Worm (Caenorhabditis elegans): Measurements from ENCODE around the gene ugt-67.

The ugt-67 gene

DNA sequence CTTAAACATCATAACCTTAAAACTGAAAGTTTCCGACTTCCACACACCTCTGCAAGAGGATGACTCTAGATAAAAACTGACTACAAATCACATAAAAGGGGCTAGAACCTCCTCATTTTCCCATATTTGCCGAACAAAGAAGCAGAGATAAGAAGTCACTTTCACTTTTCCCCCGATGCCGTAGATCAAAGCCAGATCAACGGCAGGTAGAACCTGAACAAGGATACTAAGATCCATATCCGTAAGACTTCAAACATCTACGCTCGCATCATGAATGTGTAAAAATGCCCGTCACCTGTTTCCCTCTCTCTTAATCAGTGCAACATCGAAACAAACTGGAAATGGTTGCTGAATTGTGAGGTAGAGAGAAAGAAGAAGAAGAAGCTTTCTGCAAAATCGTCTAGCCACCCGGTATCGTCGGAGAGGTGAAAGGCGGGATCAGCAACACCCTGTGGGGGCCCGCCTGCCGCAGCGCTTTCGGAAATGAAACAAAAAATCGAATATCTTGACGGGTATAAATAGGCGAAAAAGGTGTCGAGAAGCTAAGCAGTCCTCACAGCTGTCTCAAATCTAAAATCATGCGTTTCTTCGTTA lies 17.6 kb downstream of the ugt-67 start, which contains the start of gene C02E7.6:
C02E7.6 (plus strand) TSS at position 544 of the 594 bp plus-strand sequence.
- no peak for TF ChIP-seq cog-1 (tag; optimal IDR thresholded peaks at IDR 0.05)
- no peak for TF ChIP-seq med-1 (GFP tag; optimal IDR thresholded peaks at IDR 0.05; ENCODE audit: insufficient read depth)
- no peak; the same call in 1 of the 2 replicates for TF ChIP-seq klf-2 (GFP tag; conservative IDR thresholded peaks at IDR 0.05)
- no peak for TF ChIP-seq tab-1 (GFP tag; IDR thresholded peaks at IDR 0.05)
- no peak for TF ChIP-seq ref-1 (GFP tag; conservative IDR thresholded peaks at IDR 0.05)
- TF ChIP-seq flt-1 (GFP tag; IDR thresholded peaks at IDR 0.05) = no peak
- no peak for TF ChIP-seq ztf-23 (GFP tag; IDR thresholded peaks at IDR 0.05)
- TF ChIP-seq T22C8.4 (GFP tag; IDR thresholded peaks at IDR 0.05) = no peak
- no peak for TF ChIP-seq ztf-29 (GFP tag; IDR thresholded peaks at IDR 0.05)

DNA sequence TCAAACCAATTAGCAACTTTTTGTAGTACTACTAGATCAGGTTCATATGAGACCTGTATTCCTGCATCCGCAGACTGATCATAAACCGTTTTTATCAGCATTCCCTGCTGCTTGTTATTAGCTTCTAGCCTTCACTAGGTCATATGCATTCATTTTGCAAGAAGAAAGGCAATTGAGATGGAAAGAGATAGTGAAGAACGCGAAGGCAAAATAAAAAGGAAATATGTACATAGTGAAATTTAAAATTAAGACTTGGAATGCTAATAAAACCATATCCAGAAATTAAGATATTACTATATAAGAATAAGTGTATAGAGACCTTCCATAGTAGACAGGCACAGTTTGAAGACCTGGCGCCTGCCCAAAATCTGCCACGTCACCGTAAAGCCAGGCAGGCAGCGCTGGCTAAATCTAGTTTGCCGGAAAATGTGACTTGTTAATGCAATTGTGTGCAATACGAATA lies 19.5 kb downstream of the ugt-67 start, which contains the start of the genes C02E7.8 and srh-23:
C02E7.8 (minus strand) TSS at position 101 of the 463 bp plus-strand sequence.
srh-23 (plus strand) TSS at position 413 of the 463 bp plus-strand sequence.
- TF ChIP-seq cog-1 (tag; optimal IDR thresholded peaks at IDR 0.05) = no peak
- no peak for TF ChIP-seq ztf-29 (GFP tag; IDR thresholded peaks at IDR 0.05)
- no peak for TF ChIP-seq med-1 (GFP tag; optimal IDR thresholded peaks at IDR 0.05; ENCODE audit: insufficient read depth)
- TF ChIP-seq ztf-23 (GFP tag; IDR thresholded peaks at IDR 0.05) = no peak
- TF ChIP-seq ref-1 (GFP tag; conservative IDR thresholded peaks at IDR 0.05) = no peak
- no peak for TF ChIP-seq flt-1 (GFP tag; IDR thresholded peaks at IDR 0.05)
- TF ChIP-seq tab-1 (GFP tag; IDR thresholded peaks at IDR 0.05) = no peak
- no peak for TF ChIP-seq klf-2 (GFP tag; conservative IDR thresholded peaks at IDR 0.05)
- no peak for TF ChIP-seq T22C8.4 (GFP tag; IDR thresholded peaks at IDR 0.05)

DNA sequence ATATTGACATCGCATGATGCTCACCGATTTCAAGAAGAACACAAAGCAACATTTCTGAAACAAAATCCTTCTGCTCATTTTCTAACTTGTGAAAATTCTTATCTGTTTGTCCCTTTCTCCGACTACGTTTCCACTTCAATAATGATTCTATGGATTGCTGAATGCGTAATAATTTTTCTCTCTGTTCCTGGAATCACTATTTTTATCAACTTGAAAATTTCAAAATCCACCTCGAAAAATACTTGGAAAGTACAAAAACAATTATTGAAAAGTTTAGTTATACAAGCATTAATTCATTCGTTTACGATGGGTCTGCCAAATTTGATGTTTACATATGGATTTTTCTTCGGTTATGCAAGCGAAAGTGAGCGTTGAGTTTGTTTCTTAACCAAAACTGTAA lies 20.9 kb downstream of the ugt-67 start, which contains the start of gene srh-22:
srh-22 (plus strand) TSS at position 301 of the 400 bp plus-strand sequence.
- TF ChIP-seq med-1 (GFP tag; optimal IDR thresholded peaks at IDR 0.05; ENCODE audit: insufficient read depth) = no peak
- TF ChIP-seq ztf-29 (GFP tag; IDR thresholded peaks at IDR 0.05) = no peak
- TF ChIP-seq cog-1 (tag; optimal IDR thresholded peaks at IDR 0.05) = no peak
- no peak for TF ChIP-seq ref-1 (GFP tag; conservative IDR thresholded peaks at IDR 0.05)
- no peak for TF ChIP-seq T22C8.4 (GFP tag; IDR thresholded peaks at IDR 0.05)
- no peak for TF ChIP-seq ztf-23 (GFP tag; IDR thresholded peaks at IDR 0.05)
- no peak for TF ChIP-seq klf-2 (GFP tag; conservative IDR thresholded peaks at IDR 0.05)
- TF ChIP-seq flt-1 (GFP tag; IDR thresholded peaks at IDR 0.05) = no peak
- TF ChIP-seq tab-1 (GFP tag; IDR thresholded peaks at IDR 0.05) = no peak

DNA sequence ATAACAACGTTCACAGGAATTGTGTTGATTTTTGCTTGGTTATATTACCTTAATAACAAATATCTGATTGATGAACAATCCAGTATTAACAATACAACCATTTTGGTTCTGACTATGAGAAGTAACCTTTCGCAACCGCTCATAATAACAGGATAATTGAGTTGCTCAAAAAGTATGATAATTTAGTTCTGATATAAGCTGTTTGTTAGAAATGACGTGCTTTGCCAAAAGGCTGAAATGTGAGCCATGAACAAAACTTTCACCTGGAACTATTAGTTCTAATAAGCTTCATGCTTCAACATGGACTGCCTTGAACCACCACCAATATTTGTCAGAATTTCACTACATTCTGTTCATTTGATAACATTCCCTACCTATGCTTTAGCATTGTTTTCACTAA lies 23.4 kb downstream of the ugt-67 start, which contains the start of gene srh-20:
srh-20 (plus strand) TSS at position 301 of the 400 bp plus-strand sequence.
- TF ChIP-seq flt-1 (GFP tag; IDR thresholded peaks at IDR 0.05) (no peak), cog-1 (tag; optimal IDR thresholded peaks at IDR 0.05) (no peak), ref-1 (GFP tag; conservative IDR thresholded peaks at IDR 0.05) (no peak), med-1 (GFP tag; optimal IDR thresholded peaks at IDR 0.05; ENCODE audit: insufficient read depth) (no peak), tab-1 (GFP tag; IDR thresholded peaks at IDR 0.05) (no peak), ztf-23 (GFP tag; IDR thresholded peaks at IDR 0.05) (no peak), T22C8.4 (GFP tag; IDR thresholded peaks at IDR 0.05) (no peak), klf-2 (GFP tag; conservative IDR thresholded peaks at IDR 0.05) (no peak), ztf-29 (GFP tag; IDR thresholded peaks at IDR 0.05) (no peak)

DNA sequence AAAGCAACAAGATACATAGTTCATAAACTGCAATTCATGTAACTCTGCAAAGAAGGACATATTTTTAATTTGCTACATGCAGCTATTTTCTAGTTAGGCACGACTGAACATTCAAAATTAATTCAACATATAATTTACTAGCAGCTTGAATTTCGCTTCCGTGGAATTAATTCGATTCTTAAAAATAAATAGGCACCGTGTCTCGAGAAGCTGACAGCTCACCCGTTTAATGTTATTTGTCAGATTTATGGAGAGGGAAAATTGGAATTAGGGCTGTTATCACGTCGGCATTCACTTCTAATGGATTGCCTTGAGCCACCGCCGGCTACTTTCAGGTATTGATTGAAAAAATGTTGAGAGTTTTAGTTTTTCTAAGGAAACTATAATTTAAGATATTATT lies 25.2 kb downstream of the ugt-67 start, which contains the start of gene srh-21:
srh-21 (plus strand) TSS at position 301 of the 400 bp plus-strand sequence.
- TF ChIP-seq ref-1 (GFP tag; conservative IDR thresholded peaks at IDR 0.05) = no peak
- TF ChIP-seq ztf-23 (GFP tag; IDR thresholded peaks at IDR 0.05) = no peak
- TF ChIP-seq med-1 (GFP tag; optimal IDR thresholded peaks at IDR 0.05; ENCODE audit: insufficient read depth) = no peak
- no peak for TF ChIP-seq cog-1 (tag; optimal IDR thresholded peaks at IDR 0.05)
- TF ChIP-seq flt-1 (GFP tag; IDR thresholded peaks at IDR 0.05) = no peak
- no peak for TF ChIP-seq klf-2 (GFP tag; conservative IDR thresholded peaks at IDR 0.05)
- TF ChIP-seq tab-1 (GFP tag; IDR thresholded peaks at IDR 0.05) = no peak
- TF ChIP-seq T22C8.4 (GFP tag; IDR thresholded peaks at IDR 0.05) = no peak
- no peak for TF ChIP-seq ztf-29 (GFP tag; IDR thresholded peaks at IDR 0.05)

DNA sequence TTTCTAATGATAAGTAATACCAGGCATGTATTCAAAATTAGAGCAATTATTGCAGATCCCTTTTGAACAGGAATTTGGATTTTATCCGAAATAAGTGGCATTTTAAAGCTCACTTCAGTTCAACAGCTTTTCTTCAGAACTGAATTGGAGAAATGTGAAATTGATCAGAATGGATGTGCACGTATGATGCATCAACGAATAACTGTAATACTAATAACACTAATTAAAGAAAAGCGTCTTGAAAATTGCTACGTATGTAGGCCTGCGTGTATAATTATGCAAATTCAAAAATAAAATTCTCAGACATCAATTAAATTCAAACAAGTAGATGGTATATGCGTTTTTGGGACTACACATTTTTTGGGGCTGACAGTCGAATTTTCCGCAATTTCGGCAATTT lies 28.7 kb downstream of the ugt-67 start, which contains the start of gene str-205:
str-205 (minus strand) TSS at position 101 of the 400 bp plus-strand sequence.
- TF ChIP-seq ref-1 (GFP tag; conservative IDR thresholded peaks at IDR 0.05) (no peak), T22C8.4 (GFP tag; IDR thresholded peaks at IDR 0.05) (no peak), ztf-23 (GFP tag; IDR thresholded peaks at IDR 0.05) (no peak), med-1 (GFP tag; optimal IDR thresholded peaks at IDR 0.05; ENCODE audit: insufficient read depth) (no peak), klf-2 (GFP tag; conservative IDR thresholded peaks at IDR 0.05) (no peak), tab-1 (GFP tag; IDR thresholded peaks at IDR 0.05) (no peak), flt-1 (GFP tag; IDR thresholded peaks at IDR 0.05) (no peak), ztf-29 (GFP tag; IDR thresholded peaks at IDR 0.05) (no peak), cog-1 (tag; optimal IDR thresholded peaks at IDR 0.05) (no peak)

DNA sequence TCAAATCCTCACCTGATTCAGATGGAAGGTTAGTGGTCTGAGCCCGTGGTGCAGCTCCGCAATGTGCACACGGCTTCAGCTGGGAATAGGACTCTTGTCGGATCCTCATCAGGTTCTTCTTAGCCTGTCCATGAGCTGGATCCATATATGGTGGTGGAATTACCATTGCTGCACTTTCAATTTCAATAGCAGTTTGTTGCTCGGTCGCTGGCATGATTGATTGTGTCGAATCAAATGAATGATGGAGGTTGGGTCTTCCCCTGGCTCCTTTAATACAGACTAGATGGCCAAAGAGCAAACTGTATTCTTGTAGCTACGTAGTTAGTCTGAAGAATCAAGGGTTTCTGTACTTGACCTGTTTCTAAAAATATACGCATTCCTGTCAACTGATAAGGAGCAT lies 31.6 kb downstream of the ugt-67 start, which contains the start of gene C02E7.10:
C02E7.10 (minus strand) TSS at position 232 of the 400 bp plus-strand sequence.
- TF ChIP-seq T22C8.4 (GFP tag; IDR thresholded peaks at IDR 0.05) (no peak), tab-1 (GFP tag; IDR thresholded peaks at IDR 0.05) (no peak), ztf-23 (GFP tag; IDR thresholded peaks at IDR 0.05) (no peak), ref-1 (GFP tag; conservative IDR thresholded peaks at IDR 0.05) (no peak), med-1 (GFP tag; optimal IDR thresholded peaks at IDR 0.05; ENCODE audit: insufficient read depth) (no peak), flt-1 (GFP tag; IDR thresholded peaks at IDR 0.05) (no peak), ztf-29 (GFP tag; IDR thresholded peaks at IDR 0.05) (no peak), cog-1 (tag; optimal IDR thresholded peaks at IDR 0.05) (no peak), klf-2 (GFP tag; conservative IDR thresholded peaks at IDR 0.05) (no peak)

DNA sequence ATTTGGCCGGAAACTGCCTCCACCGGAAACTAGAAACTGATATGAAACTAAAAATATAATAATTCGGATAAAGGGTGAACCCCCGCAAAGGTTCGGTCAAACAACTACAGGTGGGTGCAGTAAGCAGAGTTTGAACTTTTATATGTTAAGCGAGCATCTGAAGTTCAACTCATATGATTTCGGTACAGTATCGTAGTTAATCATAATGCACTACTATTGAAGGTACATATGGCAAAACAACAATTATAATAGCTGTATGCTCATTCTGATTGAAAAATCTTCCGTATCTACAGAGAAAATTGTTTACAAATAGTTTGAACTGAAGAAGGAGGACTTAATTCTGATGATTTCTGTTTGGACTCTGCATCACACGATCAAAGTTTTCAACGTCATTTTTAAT lies 32.1 kb downstream of the ugt-67 start:
- TF ChIP-seq ztf-23 (GFP tag; IDR thresholded peaks at IDR 0.05) (no peak), cog-1 (tag; optimal IDR thresholded peaks at IDR 0.05) (no peak), tab-1 (GFP tag; IDR thresholded peaks at IDR 0.05) (no peak), T22C8.4 (GFP tag; IDR thresholded peaks at IDR 0.05) (no peak), med-1 (GFP tag; optimal IDR thresholded peaks at IDR 0.05; ENCODE audit: insufficient read depth) (no peak)

DNA sequence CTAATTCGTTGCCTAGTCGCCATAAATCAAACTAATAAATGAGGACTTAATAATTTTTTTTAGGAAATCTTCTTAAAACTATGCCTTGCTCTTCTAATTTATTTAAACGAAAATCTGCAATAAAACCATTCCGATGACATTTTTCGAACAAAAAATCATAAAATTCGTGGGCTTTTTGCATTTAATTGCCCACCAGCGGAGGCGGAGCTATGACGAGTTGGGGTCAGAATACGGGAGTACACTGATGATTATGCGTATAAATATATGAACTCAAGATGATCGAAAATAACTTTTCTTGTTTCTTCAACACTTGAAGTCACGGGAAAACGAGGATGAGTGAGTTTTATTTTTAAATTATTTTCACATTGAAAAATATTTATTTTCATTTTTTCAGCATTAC lies 33.2 kb downstream of the ugt-67 start, which contains the start of gene catp-2:
catp-2 (plus strand) TSS at position 301 of the 400 bp plus-strand sequence.
- no peak for TF ChIP-seq cog-1 (tag; optimal IDR thresholded peaks at IDR 0.05)
- TF ChIP-seq T22C8.4 (GFP tag; IDR thresholded peaks at IDR 0.05) = no peak
- TF ChIP-seq tab-1 (GFP tag; IDR thresholded peaks at IDR 0.05) = no peak
- no peak for TF ChIP-seq ztf-23 (GFP tag; IDR thresholded peaks at IDR 0.05)
- TF ChIP-seq ztf-29 (GFP tag; IDR thresholded peaks at IDR 0.05) = no peak
- no peak for TF ChIP-seq klf-2 (GFP tag; conservative IDR thresholded peaks at IDR 0.05)
- TF ChIP-seq flt-1 (GFP tag; IDR thresholded peaks at IDR 0.05) = no peak
- TF ChIP-seq ref-1 (GFP tag; conservative IDR thresholded peaks at IDR 0.05) = no peak
- TF ChIP-seq med-1 (GFP tag; optimal IDR thresholded peaks at IDR 0.05; ENCODE audit: insufficient read depth) = no peak

Measured in whole organism, midembryonic.